Fruit fly (Drosophila melanogaster): ENCODE results near the gene CG10958.
A peak's percentile ranks its signal among the peaks of the same experiment; 100 is the strongest.

Gene CG10958

dm6 chrX:8148556-8148955 is 16.5 kb downstream of the CG10958 start, which contains the start of gene CG10959 (continued):
- TF ChIP-seq CG10366 (GFP tag; IDR thresholded peaks at IDR 0.05) (no peak), usp (GFP tag; optimal IDR thresholded peaks at IDR 0.05) (no peak), Dad (GFP tag; optimal IDR thresholded peaks at IDR 0.05) (no peak), CG4617 (GFP tag; optimal IDR thresholded peaks at IDR 0.05; ENCODE audit: borderline replicate concordance) (peak; percentile 37), al (GFP tag; IDR thresholded peaks at IDR 0.05) (no peak), HLHmδ (GFP tag; optimal IDR thresholded peaks at IDR 0.05) (no peak), CG7786 (GFP tag; optimal IDR thresholded peaks at IDR 0.05) (no peak), Gsc (GFP tag; IDR thresholded peaks at IDR 0.05) (no peak), scrt (GFP tag; optimal IDR thresholded peaks at IDR 0.05) (no peak), CG9817 (tag; optimal IDR thresholded peaks at IDR 0.05) (no peak), CG30020 (tag; optimal IDR thresholded peaks at IDR 0.05) (no peak), Trl (optimal IDR thresholded peaks at IDR 0.05) (no peak), Trl (GFP tag; optimal IDR thresholded peaks at IDR 0.05) (no peak), CG15514 (GFP tag; optimal IDR thresholded peaks at IDR 0.05) (peak; percentile 67), z (GFP tag; IDR thresholded peaks at IDR 0.05) (no peak), eve (GFP tag; optimal IDR thresholded peaks at IDR 0.05) (no peak), oc (tag; optimal IDR thresholded peaks at IDR 0.05) (no peak), CG3407 (GFP tag; optimal IDR thresholded peaks at IDR 0.05) (no peak), prd (optimal IDR thresholded peaks at IDR 0.05) (no peak), prd (GFP tag; IDR thresholded peaks at IDR 0.05) (no peak), ab (GFP tag; optimal IDR thresholded peaks at IDR 0.05) (no peak), CG6689 (GFP tag; IDR thresholded peaks at IDR 0.05) (no peak), lab (GFP tag; optimal IDR thresholded peaks at IDR 0.05) (no peak), CG8290 (GFP tag; optimal IDR thresholded peaks at IDR 0.05) (no peak), CG8290 (tag; optimal IDR thresholded peaks at IDR 0.05) (no peak), CG9609 (GFP tag; optimal IDR thresholded peaks at IDR 0.05) (no peak), emc (GFP tag; optimal IDR thresholded peaks at IDR 0.05) (no peak), CG10267 (tag; optimal IDR thresholded peaks at IDR 0.05) (peak; percentile 31), ato (GFP tag; IDR thresholded peaks at IDR 0.05; ENCODE audit: partially characterized antibody) (no peak), CG4282 (GFP tag; optimal IDR thresholded peaks at IDR 0.05) (no peak), fd64A (GFP tag; optimal IDR thresholded peaks at IDR 0.05) (no peak), TFAM (GFP tag; optimal IDR thresholded peaks at IDR 0.05) (no peak), Chrac-16 (GFP tag; optimal IDR thresholded peaks at IDR 0.05) (no peak), Dref (GFP tag; IDR thresholded peaks at IDR 0.05) (peak; percentile 66), Lim3 (GFP tag; IDR thresholded peaks at IDR 0.05) (no peak), gsb-n (tag; optimal IDR thresholded peaks at IDR 0.05) (no peak), CG13894 (tag; optimal IDR thresholded peaks at IDR 0.05) (no peak), CG6654 (GFP tag; optimal IDR thresholded peaks at IDR 0.05) (no peak), CG11560 (tag; IDR thresholded peaks at IDR 0.05) (no peak), CG15601 (tag; optimal IDR thresholded peaks at IDR 0.05) (no peak), CG11456 (GFP tag; IDR thresholded peaks at IDR 0.05) (no peak), shn (GFP tag; optimal IDR thresholded peaks at IDR 0.05) (no peak), Lhr (GFP tag; optimal IDR thresholded peaks at IDR 0.05) (no peak), NFAT (GFP tag; IDR thresholded peaks at IDR 0.05) (no peak), Dek (tag; optimal IDR thresholded peaks at IDR 0.05) (no peak), gfzf (GFP tag; optimal IDR thresholded peaks at IDR 0.05) (peak; percentile 17), Blimp-1 (GFP tag; optimal IDR thresholded peaks at IDR 0.05) (no peak), croc (GFP tag; conservative IDR thresholded peaks at IDR 0.05) (no peak), Bteb2 (GFP tag; optimal IDR thresholded peaks at IDR 0.05) (no peak), CG15479 (GFP tag; optimal IDR thresholded peaks at IDR 0.05) (no peak), exex (tag; optimal IDR thresholded peaks at IDR 0.05) (no peak), btn (GFP tag; optimal IDR thresholded peaks at IDR 0.05) (no peak), schlank (tag; optimal IDR thresholded peaks at IDR 0.05) (no peak)

Measured in whole organism, embryonic.